Worm (Caenorhabditis elegans): ENCODE results near the gene mrpl-30.

ce11 chrIII:2445574-2446259, 34.9 kb upstream of the mrpl-30 start, which contains the start of the genes E02H9.7 and klo-2:
- TF ChIP-seq him-1 (tag; optimal IDR thresholded peaks at IDR 0.05) (no peak), dao-5 (tag; optimal IDR thresholded peaks at IDR 0.05) (no peak)

Data from whole organism, L4/young adult.